Worm (Caenorhabditis elegans) whole organism, young adult: ENCODE results near the gene dyn-1.

Experiments used
- B0019.2 ChIP-seq: fragments of 200-800 bp; sonication (Bioruptor generic); conservative IDR thresholded peaks from 2 replicates; pipeline ENCODE4 v1.3.6; 2022; ENCODE audit warnings: missing genetic modification reagents, missing genetic modification characterization, missing compliant biosample characterization
- B0336.3 ChIP-seq: fragments of 200-800 bp; sonication (Bioruptor generic); IDR thresholded peaks from 2 replicates; pipeline ENCODE4 v1.3.6; 2022; ENCODE audit warnings: missing genetic modification characterization, missing compliant biosample characterization
- F23B12.7 ChIP-seq: sonication (generic microtip); optimal IDR thresholded peaks from 2 replicates; lab custom pipeline; 2017; ENCODE audit warnings: missing genetic modification characterization, mild to moderate bottlenecking, missing compliant biosample characterization, antibody characterized with exemption, moderate library complexity; ENCODE audit not compliant: insufficient read depth
- F33H1.4 ChIP-seq: fragments of 200-800 bp; sonication (Bioruptor generic); IDR thresholded peaks from 2 replicates; pipeline ENCODE4 v1.3.6; 2022; ENCODE audit warnings: missing genetic modification reagents, missing genetic modification characterization, missing compliant biosample characterization
- F37B4.10 ChIP-seq: fragments of 200-800 bp; sonication (Bioruptor generic); IDR thresholded peaks from 2 replicates; pipeline ENCODE4 v1.3.6; 2022; ENCODE audit warnings: missing genetic modification characterization, missing compliant biosample characterization
- F57A8.1 ChIP-seq: fragments of 200-800 bp; sonication (Bioruptor generic); optimal IDR thresholded peaks from 2 replicates; lab custom pipeline; 2018; ENCODE audit warnings: mild to moderate bottlenecking, missing genetic modification characterization, moderate library complexity, missing compliant biosample characterization
- K11D2.4 ChIP-seq: fragments of 200-800 bp; sonication (Bioruptor generic); IDR thresholded peaks from 2 replicates; pipeline ENCODE4 v1.3.6; 2022; ENCODE audit warnings: missing genetic modification reagents, missing genetic modification characterization, missing compliant biosample characterization
- T07F8.4 ChIP-seq: sonication (generic microtip); optimal IDR thresholded peaks from 2 replicates; lab custom pipeline; 2016; ENCODE audit warnings: mild to moderate bottlenecking, missing genetic modification characterization, moderate library complexity, missing compliant biosample characterization
- Y67H2A.10 ChIP-seq: fragments of 200-800 bp; sonication (Bioruptor generic); conservative IDR thresholded peaks from 2 replicates; pipeline ENCODE4 v1.3.6; 2022; ENCODE audit warnings: missing genetic modification reagents, missing genetic modification characterization, missing compliant biosample characterization
- Y95B8A.8 ChIP-seq: fragments of 200-800 bp; sonication (Bioruptor generic); IDR thresholded peaks from 2 replicates; pipeline ENCODE4 v1.3.6; 2022; ENCODE audit warnings: missing genetic modification reagents, missing genetic modification characterization, missing compliant biosample characterization
- akir-1 ChIP-seq: fragments of 200-800 bp; sonication (Bioruptor generic); optimal IDR thresholded peaks from 2 replicates; lab custom pipeline; 2018; ENCODE audit warnings: mild to moderate bottlenecking, missing genetic modification characterization, moderate library complexity, missing compliant biosample characterization
- ama-1 ChIP-seq, 3 experiments: fragments of 150-350 bp in 1 of 3; sonication (generic microtip) in 2 of 3; optimal IDR thresholded peaks; 2 replicates each; lab custom pipeline; 2014 to 2018; ENCODE audit warnings: missing biosample characterization in 2 of 3, missing genetic modification characterization in 2 of 3, missing genetic modification reagents in 2 of 3
- aptf-2 ChIP-seq: fragments of 200-800 bp; sonication (Bioruptor generic); conservative IDR thresholded peaks from 2 replicates; pipeline ENCODE4 v1.3.6; 2022; ENCODE audit warnings: missing genetic modification reagents, missing genetic modification characterization, missing compliant biosample characterization
- aptf-3 ChIP-seq: fragments of 200-800 bp; sonication (Bioruptor generic); IDR thresholded peaks from 2 replicates; pipeline ENCODE4 v1.3.6; 2022; ENCODE audit warnings: missing genetic modification characterization, missing compliant biosample characterization
- attf-3 ChIP-seq: fragments of 200-800 bp; sonication (Bioruptor generic); conservative IDR thresholded peaks from 2 replicates; pipeline ENCODE4 v1.3.6; 2022; ENCODE audit warnings: missing genetic modification reagents, missing genetic modification characterization, missing compliant biosample characterization
- attf-5 ChIP-seq: fragments of 200-800 bp; sonication (Bioruptor generic); optimal IDR thresholded peaks from 2 replicates; lab custom pipeline; 2018; ENCODE audit warnings: mild to moderate bottlenecking, missing genetic modification characterization, missing compliant biosample characterization
- bed-1 ChIP-seq: fragments of 200-800 bp; sonication (Bioruptor generic); IDR thresholded peaks from 2 replicates; pipeline ENCODE4 v1.3.6; 2022; ENCODE audit warnings: missing genetic modification reagents, missing genetic modification characterization, missing compliant biosample characterization
- ceh-100 ChIP-seq: fragments of 200-800 bp; sonication (Bioruptor generic); IDR thresholded peaks from 2 replicates; pipeline ENCODE4 v1.3.6; 2022; ENCODE audit warnings: missing genetic modification reagents, missing genetic modification characterization, missing compliant biosample characterization
- dox-1 ChIP-seq: fragments of 200-800 bp; sonication (Bioruptor generic); IDR thresholded peaks from 2 replicates; pipeline ENCODE4 v1.3.6; 2022; ENCODE audit warnings: missing genetic modification reagents, missing genetic modification characterization, missing compliant biosample characterization
- dpl-1 ChIP-seq: fragments of 150-350 bp; optimal IDR thresholded peaks from 2 replicates; lab custom pipeline; 2014; ENCODE audit warnings: missing biosample characterization, missing genetic modification reagents, missing genetic modification characterization
- efl-1 ChIP-seq: fragments of 150-350 bp; optimal IDR thresholded peaks from 2 replicates; lab custom pipeline; 2014; ENCODE audit warnings: missing biosample characterization, missing genetic modification reagents, missing genetic modification characterization
- ekl-4 ChIP-seq: fragments of 200-800 bp; sonication (Bioruptor generic); IDR thresholded peaks from 2 replicates; pipeline ENCODE4 v1.3.6; 2022; ENCODE audit warnings: missing genetic modification reagents, missing genetic modification characterization, missing compliant biosample characterization
- hmg-1.2 ChIP-seq: fragments of 200-800 bp; sonication (Bioruptor generic); IDR thresholded peaks from 2 replicates; pipeline ENCODE4 v1.3.6; 2022; ENCODE audit warnings: missing genetic modification reagents, missing genetic modification characterization, missing compliant biosample characterization
- lag-1 ChIP-seq: fragments of 200-800 bp; sonication (Bioruptor generic); IDR thresholded peaks from 2 replicates; pipeline ENCODE4 v1.3.6; 2022; ENCODE audit warnings: missing genetic modification reagents, missing genetic modification characterization, missing compliant biosample characterization
- let-607 ChIP-seq, 2 experiments: fragments of 200-800 bp in 1 of 2; sonication (Bioruptor generic) in 1 of 2; sonication (generic microtip) in 1 of 2; optimal IDR thresholded peaks; 2 replicates each; lab custom pipeline; 2016 to 2018; ENCODE audit warnings: mild to moderate bottlenecking in 2 of 2, missing compliant biosample characterization in 2 of 2, missing genetic modification characterization in 2 of 2, moderate library complexity in 2 of 2, missing genotype in 1 of 2
- lin-35 ChIP-seq, 3 experiments: fragments of 150-350 bp in 2 of 3; sonication (generic microtip) in 1 of 3; optimal IDR thresholded peaks; 2 replicates each; lab custom pipeline; 2014 to 2018; ENCODE audit warnings: missing biosample characterization in 3 of 3, missing genetic modification characterization in 3 of 3, missing genetic modification reagents in 3 of 3
- lin-40 ChIP-seq: sonication (generic microtip); optimal IDR thresholded peaks from 2 replicates; lab custom pipeline; 2016; ENCODE audit warnings: missing genetic modification characterization, mild to moderate bottlenecking, missing compliant biosample characterization, missing genotype, missing genetic modification reagents
- lsy-27 ChIP-seq: sonication (generic microtip); optimal IDR thresholded peaks from 2 replicates; lab custom pipeline; 2017; ENCODE audit warnings: missing genetic modification characterization, mild to moderate bottlenecking, missing compliant biosample characterization, antibody characterized with exemption, missing genotype, borderline replicate concordance; ENCODE audit not compliant: insufficient read depth
- madf-10 ChIP-seq: sonication (generic microtip); optimal IDR thresholded peaks from 2 replicates; lab custom pipeline; 2016; ENCODE audit warnings: mild to moderate bottlenecking, missing genetic modification characterization, missing compliant biosample characterization
- nfya-1 ChIP-seq: sonication (generic microtip); optimal IDR thresholded peaks from 2 replicates; lab custom pipeline; 2017; ENCODE audit warnings: antibody characterized with exemption, missing compliant biosample characterization, missing genetic modification characterization, borderline replicate concordance; ENCODE audit not compliant: insufficient read depth
- nhr-120 ChIP-seq: fragments of 200-800 bp; sonication (Bioruptor generic); IDR thresholded peaks from 2 replicates; pipeline ENCODE4 v1.3.6; 2022; ENCODE audit warnings: missing genetic modification characterization, missing compliant biosample characterization
- nhr-27 ChIP-seq: fragments of 200-800 bp; sonication (Bioruptor generic); optimal IDR thresholded peaks from 2 replicates; lab custom pipeline; 2018; ENCODE audit warnings: mild to moderate bottlenecking, missing genetic modification characterization, moderate library complexity, missing compliant biosample characterization
- rec-8 ChIP-seq, 2 experiments: sonication (generic microtip); optimal IDR thresholded peaks; 2 replicates each; lab custom pipeline; 2016; ENCODE audit warnings: mild to moderate bottlenecking in 2 of 2, missing genetic modification characterization in 2 of 2, missing genetic modification reagents in 2 of 2, missing genotype in 2 of 2, missing biosample characterization in 1 of 2, missing compliant biosample characterization in 1 of 2, moderate library complexity in 1 of 2
- sdz-38 ChIP-seq: sonication (generic microtip); optimal IDR thresholded peaks from 2 replicates; lab custom pipeline; 2016; ENCODE audit warnings: missing genotype, missing genetic modification characterization, missing compliant biosample characterization
- snpc-1.3 ChIP-seq: sonication (generic microtip); optimal IDR thresholded peaks from 2 replicates; lab custom pipeline; 2017; ENCODE audit warnings: missing genetic modification characterization, mild to moderate bottlenecking, missing compliant biosample characterization, antibody characterized with exemption, moderate library complexity, missing genotype, missing genetic modification reagents; ENCODE audit not compliant: insufficient read depth
- snpc-3.4 ChIP-seq: sonication (generic microtip); optimal IDR thresholded peaks from 2 replicates; lab custom pipeline; 2017; ENCODE audit warnings: missing genetic modification characterization, mild to moderate bottlenecking, missing compliant biosample characterization, antibody characterized with exemption, moderate library complexity, missing genotype, missing genetic modification reagents
- snpc-4 ChIP-seq, 5 experiments: fragments of 150-350 bp in 1 of 5; sonication (generic microtip) in 4 of 5; optimal IDR thresholded peaks; 2 replicates each; lab custom pipeline; 2014 to 2018; ENCODE audit warnings: missing genetic modification characterization in 5 of 5, missing biosample characterization in 3 of 5, antibody characterized with exemption in 2 of 5, mild to moderate bottlenecking in 2 of 5, missing compliant biosample characterization in 2 of 5, missing genotype in 2 of 5, moderate library complexity in 2 of 5, missing genetic modification reagents in 1 of 5
- tbx-9 ChIP-seq: sonication (generic microtip); optimal IDR thresholded peaks from 2 replicates; lab custom pipeline; 2016; ENCODE audit warnings: borderline replicate concordance, missing genetic modification characterization, inconsistent platforms, missing compliant biosample characterization
- zim-3 ChIP-seq: sonication (generic microtip); optimal IDR thresholded peaks from 2 replicates; lab custom pipeline; 2017; ENCODE audit warnings: mild to moderate bottlenecking, missing genetic modification characterization, moderate library complexity, missing compliant biosample characterization

The dyn-1 gene

ce11 chrX:15555529-15555928 is 13.2 kb upstream of the dyn-1 start:
- TF ChIP-seq dox-1 (GFP tag; lab: Robert Waterston, UW), result no peak
- TF ChIP-seq F57A8.1 (GFP tag; lab: Kevin White, UChicago), result no peak
- no peak for TF ChIP-seq lag-1 (GFP tag; lab: Robert Waterston, UW)
- no peak for TF ChIP-seq ceh-100 (GFP tag; lab: Robert Waterston, UW)

ce11 chrX:15557849-15558248 is 10.8 kb upstream of the dyn-1 start, which contains the start of gene lron-3:
Gene lron-3 (minus strand): TSS chrX:15557949.
- TF ChIP-seq lag-1 (GFP tag; lab: Robert Waterston, UW) (no peak), F33H1.4 (GFP tag; lab: Robert Waterston, UW) (no peak), sdz-38 (no peak), nfya-1 (no peak), let-607 (tag; optimal IDR thresholded peaks at IDR 0.05; lab: Kevin White, UChicago) (no peak), efl-1 (GFP tag; lab: Kevin White, UChicago) (no peak), attf-5 (no peak), attf-3 (GFP tag; lab: Robert Waterston, UW) (no peak), dpl-1 (GFP tag; lab: Kevin White, UChicago) (no peak), B0019.2 (no peak), Y95B8A.8 (no peak), hmg-1.2 (no peak), aptf-2 (GFP tag; lab: Robert Waterston, UW) (no peak), F23B12.7 (tag; lab: Kevin White, UChicago) (no peak), rec-8 (tag; optimal IDR thresholded peaks at IDR 0.05; lab: Kevin White, UChicago) (no peak)

- TF ChIP-seq ekl-4 (GFP tag; lab: Robert Waterston, UW), result no peak
- TF ChIP-seq snpc-4 (GFP tag; optimal IDR thresholded peaks at IDR 0.05; lab: Kevin White, UChicago), result no peak
- TF ChIP-seq snpc-4 (tag; optimal IDR thresholded peaks at IDR 0.05; lab: Kevin White, UChicago), result peak in 2 of 4 experiments; percentile 70 to 79
- no peak for TF ChIP-seq lin-40 (tag; lab: Kevin White, UChicago)
- no peak for TF ChIP-seq nhr-120 (GFP tag; lab: Robert Waterston, UW)
- TF ChIP-seq, all 124 proteins: peak for 1
These were observed 9.2 kb upstream of the dyn-1 start for ce11 chrX:15559473-15559872.

- TF ChIP-seq akir-1 (GFP tag; lab: Kevin White, UChicago), result no peak
- peak in 1 of 3 experiments; percentile 4 for TF ChIP-seq lin-35 (GFP tag; optimal IDR thresholded peaks at IDR 0.05; lab: Kevin White, UChicago)
- 0 out of 2 replicates have a peak, but pooled peaks have one; percentile 28 for TF ChIP-seq K11D2.4 (GFP tag; lab: Robert Waterston, UW)
- TF ChIP-seq, all 124 proteins: peak for 2
These were observed 4.4 kb upstream of the dyn-1 start for ce11 chrX:15564338-15564737.

ce11 chrX:15566640-15567039 is 2.0 kb upstream of the dyn-1 start:
- peak; percentile 12 for TF ChIP-seq attf-5
- no peak for TF ChIP-seq bed-1
- no peak for TF ChIP-seq zim-3 (tag; lab: Kevin White, UChicago)
- no peak for TF ChIP-seq tbx-9 (tag; lab: Kevin White, UChicago)
- no peak for TF ChIP-seq aptf-3 (GFP tag; lab: Robert Waterston, UW)
- TF ChIP-seq F23B12.7 (tag; lab: Kevin White, UChicago), result no peak
- no peak for TF ChIP-seq snpc-3.4 (tag; lab: Kevin White, UChicago)
- TF ChIP-seq F37B4.10 (GFP tag; lab: Robert Waterston, UW), result no peak
- TF ChIP-seq madf-10, result no peak
- TF ChIP-seq Y67H2A.10 (GFP tag; lab: Robert Waterston, UW), result no peak
- TF ChIP-seq B0336.3 (GFP tag; lab: Robert Waterston, UW), result no peak
- TF ChIP-seq lsy-27 (tag; lab: Kevin White, UChicago), result no peak
- no peak for TF ChIP-seq B0019.2
- no peak for TF ChIP-seq ama-1 (optimal IDR thresholded peaks at IDR 0.05; lab: Kevin White, UChicago)
- TF ChIP-seq ama-1 (GFP tag; optimal IDR thresholded peaks at IDR 0.05; lab: Kevin White, UChicago), result no peak
- TF ChIP-seq attf-3 (GFP tag; lab: Robert Waterston, UW), result no peak
- TF ChIP-seq K11D2.4 (GFP tag; lab: Robert Waterston, UW), result 0 out of 2 replicates have a peak, but pooled peaks have one; percentile 18
- no peak for TF ChIP-seq nhr-27 (tag; lab: Kevin White, UChicago)
- no peak for TF ChIP-seq ceh-100 (GFP tag; lab: Robert Waterston, UW)
- TF ChIP-seq snpc-1.3 (tag; lab: Kevin White, UChicago), result no peak
- TF ChIP-seq T07F8.4, result no peak
